Fruit fly (Drosophila melanogaster): ENCODE results near the gene jp.

Gene jp

dm6 chr2L:9505372-9506103, 61.0 kb downstream of the jp start (continued):
- TF ChIP-seq Asciz (GFP tag; optimal IDR thresholded peaks at IDR 0.05) (peak; percentile 54), CG4707 (GFP tag; optimal IDR thresholded peaks at IDR 0.05) (no peak), CG3726 (GFP tag; IDR thresholded peaks at IDR 0.05) (no peak), Abd-B (GFP tag; optimal IDR thresholded peaks at IDR 0.05) (no peak), D19A (tag; optimal IDR thresholded peaks at IDR 0.05) (peak; percentile 35), ase (GFP tag; IDR thresholded peaks at IDR 0.05) (0 out of 3 replicates have a peak, but pooled peaks have one; percentile 10), MTF-1 (GFP tag; optimal IDR thresholded peaks at IDR 0.05; ENCODE audit: borderline replicate concordance) (no peak), CG12769 (tag; optimal IDR thresholded peaks at IDR 0.05) (no peak), Pdp1 (GFP tag; optimal IDR thresholded peaks at IDR 0.05) (no peak), esg (GFP tag; conservative IDR thresholded peaks at IDR 0.05) (no peak), CG10979 (tag; optimal IDR thresholded peaks at IDR 0.05) (peak; percentile 51), CG12155 (GFP tag; optimal IDR thresholded peaks at IDR 0.05) (no peak), inv (GFP tag; IDR thresholded peaks at IDR 0.05; ENCODE audit: partially characterized antibody) (no peak), CG14441 (GFP tag; IDR thresholded peaks at IDR 0.05) (no peak), wor (GFP tag; IDR thresholded peaks at IDR 0.05) (no peak), Blimp-1 (GFP tag; optimal IDR thresholded peaks at IDR 0.05) (peak; percentile 62), caup (GFP tag; optimal IDR thresholded peaks at IDR 0.05; ENCODE audit: severe bottlenecking) (no peak), yki (optimal IDR thresholded peaks at IDR 0.05) (no peak), CG34376 (GFP tag; optimal IDR thresholded peaks at IDR 0.05) (no peak), stwl (tag; optimal IDR thresholded peaks at IDR 0.05) (no peak), en (GFP tag; optimal IDR thresholded peaks at IDR 0.05) (no peak), CG30403 (GFP tag; optimal IDR thresholded peaks at IDR 0.05) (no peak), CG17385 (GFP tag; optimal IDR thresholded peaks at IDR 0.05) (no peak), Myb (GFP tag; optimal IDR thresholded peaks at IDR 0.05) (no peak), Fer1 (GFP tag; optimal IDR thresholded peaks at IDR 0.05) (no peak), Dbx (GFP tag; IDR thresholded peaks at IDR 0.05) (no peak), Oaz (GFP tag; IDR thresholded peaks at IDR 0.05) (no peak), Hmr (GFP tag; optimal IDR thresholded peaks at IDR 0.05) (no peak), dimm (GFP tag; IDR thresholded peaks at IDR 0.05) (no peak), CG7745 (tag; optimal IDR thresholded peaks at IDR 0.05) (no peak), nau (GFP tag; optimal IDR thresholded peaks at IDR 0.05) (no peak), pan (optimal IDR thresholded peaks at IDR 0.05) (no peak), pan (GFP tag; optimal IDR thresholded peaks at IDR 0.05 in 1 of 2, IDR thresholded peaks at IDR 0.05 in 1 of 2) (no peak), CG1529 (GFP tag; optimal IDR thresholded peaks at IDR 0.05) (no peak), CG9215 (GFP tag; IDR thresholded peaks at IDR 0.05) (no peak), CG8359 (GFP tag; optimal IDR thresholded peaks at IDR 0.05; ENCODE audit: borderline replicate concordance) (no peak), CG9932 (GFP tag; IDR thresholded peaks at IDR 0.05) (no peak), CG9817 (tag; optimal IDR thresholded peaks at IDR 0.05) (no peak), slp2 (GFP tag; optimal IDR thresholded peaks at IDR 0.05) (no peak), crp (GFP tag; optimal IDR thresholded peaks at IDR 0.05) (no peak), Meics (GFP tag; optimal IDR thresholded peaks at IDR 0.05) (no peak), ci (GFP tag; IDR thresholded peaks at IDR 0.05) (peak; percentile 39; the same call in 1 of the 3 replicates), CG11456 (GFP tag; IDR thresholded peaks at IDR 0.05) (no peak), mam (GFP tag; optimal IDR thresholded peaks at IDR 0.05) (no peak), shn (GFP tag; optimal IDR thresholded peaks at IDR 0.05) (no peak), CG7839 (tag; optimal IDR thresholded peaks at IDR 0.05) (peak; percentile 25), CG10654 (GFP tag; optimal IDR thresholded peaks at IDR 0.05) (no peak), knrl (GFP tag; IDR thresholded peaks at IDR 0.05; ENCODE audit: partially characterized antibody) (no peak), B-H1 (GFP tag; IDR thresholded peaks at IDR 0.05) (no peak), nmo (GFP tag; optimal IDR thresholded peaks at IDR 0.05) (peak; percentile 34)

Measured in whole organism, embryonic.